Fruit fly (Drosophila melanogaster) whole organism, embryonic: ENCODE data around the gene bab1.

ENCODE experiments used
- BEAF-32 ChIP-seq: fragments of 200-800 bp; sonication (Bioruptor generic); optimal IDR thresholded peaks from 3 replicates; lab custom pipeline; 2017; ENCODE audit warnings: missing biosample characterization, missing genetic modification characterization, mild to moderate bottlenecking, moderate library complexity, missing genetic modification reagents
- C15 ChIP-seq: fragments of 200-800 bp; sonication (Bioruptor generic); IDR thresholded peaks from 3 replicates; pipeline ENCODE4 v1.3.6; 2022; ENCODE audit warnings: missing biosample characterization, missing genetic modification characterization
- CG11723 ChIP-seq: fragments of 200-800 bp; sonication (Bioruptor generic); optimal IDR thresholded peaks from 2 replicates; lab custom pipeline; 2017; ENCODE audit warnings: missing biosample characterization, mild to moderate bottlenecking, missing genetic modification characterization
- CG14441 ChIP-seq: fragments of 200-800 bp; sonication (Bioruptor generic); IDR thresholded peaks from 2 replicates; pipeline ENCODE4 v1.3.6; 2022; ENCODE audit warnings: missing biosample characterization, missing genetic modification characterization
- CG15601 ChIP-seq: fragments of 200-800 bp; sonication (Bioruptor generic); optimal IDR thresholded peaks from 3 replicates; lab custom pipeline; 2019; ENCODE audit warnings: missing biosample characterization, mild to moderate bottlenecking, missing genetic modification characterization, moderate library complexity
- CG1602 ChIP-seq: fragments of 200-800 bp; sonication (Bioruptor generic); optimal IDR thresholded peaks from 3 replicates; lab custom pipeline; 2016; ENCODE audit warnings: missing biosample characterization, missing genetic modification characterization
- CG1792 ChIP-seq: fragments of 200-800 bp; sonication (Bioruptor generic); optimal IDR thresholded peaks from 2 replicates; lab custom pipeline; 2016; ENCODE audit warnings: missing biosample characterization, missing genetic modification characterization
- CG1832 ChIP-seq: fragments of 200-800 bp; sonication (Bioruptor generic); optimal IDR thresholded peaks from 2 replicates; lab custom pipeline; 2017; ENCODE audit warnings: missing biosample characterization, mild to moderate bottlenecking, missing genetic modification characterization, inconsistent platforms
- CG2875 ChIP-seq: fragments of 200-800 bp; sonication (Bioruptor generic); optimal IDR thresholded peaks from 2 replicates; lab custom pipeline; 2017; ENCODE audit warnings: missing biosample characterization, mild to moderate bottlenecking, missing genetic modification characterization, missing genetic modification reagents
- CG32532 ChIP-seq: fragments of 200-800 bp; sonication (Bioruptor generic); IDR thresholded peaks from 2 replicates; pipeline ENCODE4 v1.3.6; 2022; ENCODE audit warnings: missing biosample characterization, missing genetic modification characterization
- CG34376 ChIP-seq: fragments of 200-800 bp; sonication (Bioruptor generic); optimal IDR thresholded peaks from 2 replicates; lab custom pipeline; 2018; ENCODE audit warnings: missing biosample characterization, mild to moderate bottlenecking, missing genetic modification characterization
- CG3995 ChIP-seq: fragments of 200-800 bp; sonication (Bioruptor generic); optimal IDR thresholded peaks from 3 replicates; lab custom pipeline; 2016; ENCODE audit warnings: missing biosample characterization, missing genetic modification characterization
- CG4424 ChIP-seq: fragments of 200-800 bp; sonication (Bioruptor generic); optimal IDR thresholded peaks from 3 replicates; lab custom pipeline; 2016; ENCODE audit warnings: missing biosample characterization, missing genetic modification characterization
- CG5180 ChIP-seq: fragments of 200-800 bp; sonication (Bioruptor generic); optimal IDR thresholded peaks from 3 replicates; lab custom pipeline; 2017; ENCODE audit warnings: missing biosample characterization, missing genetic modification characterization, mild to moderate bottlenecking, moderate library complexity, missing genetic modification reagents
- CG5245 ChIP-seq: fragments of 200-800 bp; sonication (Bioruptor generic); optimal IDR thresholded peaks from 3 replicates; lab custom pipeline; 2016; ENCODE audit warnings: missing biosample characterization, missing genetic modification characterization
- CG7357 ChIP-seq: fragments of 200-800 bp; sonication (Bioruptor generic); IDR thresholded peaks from 3 replicates; pipeline ENCODE4 v1.3.6; 2022; ENCODE audit warnings: missing biosample characterization, missing genetic modification characterization
- CG7372 ChIP-seq: fragments of 200-800 bp; sonication (Bioruptor generic); IDR thresholded peaks from 2 replicates; pipeline ENCODE4 v1.3.6; 2022; ENCODE audit warnings: missing biosample characterization, missing genetic modification characterization
- CG7839 ChIP-seq: fragments of 200-800 bp; sonication (Bioruptor generic); optimal IDR thresholded peaks from 3 replicates; lab custom pipeline; 2018; ENCODE audit warnings: missing biosample characterization, mild to moderate bottlenecking, missing genetic modification characterization, moderate library complexity
- CG8089 ChIP-seq: fragments of 200-800 bp; sonication (Bioruptor generic); optimal IDR thresholded peaks from 3 replicates; lab custom pipeline; 2016; ENCODE audit warnings: missing biosample characterization, missing genetic modification characterization
- CG9215 ChIP-seq: fragments of 200-800 bp; sonication (Bioruptor generic); IDR thresholded peaks from 2 replicates; pipeline ENCODE4 v1.3.6; 2022; ENCODE audit warnings: missing biosample characterization, missing genetic modification characterization
- CG9876 ChIP-seq: fragments of 200-800 bp; sonication (Bioruptor generic); optimal IDR thresholded peaks from 2 replicates; lab custom pipeline; 2016; ENCODE audit warnings: missing biosample characterization, missing genetic modification characterization
- Doc3 ChIP-seq: fragments of 200-800 bp; sonication (Bioruptor generic); IDR thresholded peaks from 3 replicates; pipeline ENCODE4 v1.3.6; 2022; ENCODE audit warnings: missing biosample characterization, missing genetic modification characterization; ENCODE audit not compliant: partially characterized antibody
- Ets65A ChIP-seq: fragments of 200-800 bp; sonication (Bioruptor generic); peaks from one replicate; lab custom pipeline; 2016; ENCODE audit warnings: missing biosample characterization, missing genetic modification characterization
- H15 ChIP-seq: fragments of 200-800 bp; sonication (Bioruptor generic); IDR thresholded peaks from 3 replicates; pipeline ENCODE4 v1.3.6; 2022; ENCODE audit warnings: missing biosample characterization, missing genetic modification characterization
- H2.0 ChIP-seq: fragments of 200-800 bp; sonication (Bioruptor generic); IDR thresholded peaks from 2 replicates; pipeline ENCODE4 v1.3.6; 2022; ENCODE audit warnings: missing biosample characterization, missing genetic modification characterization
- Lhr ChIP-seq: fragments of 200-800 bp; sonication (Bioruptor generic); optimal IDR thresholded peaks from 3 replicates; lab custom pipeline; 2017; ENCODE audit warnings: mild to moderate bottlenecking, missing biosample characterization, missing genetic modification reagents, missing genetic modification characterization
- MTF-1 ChIP-seq: fragments of 200-800 bp; sonication (Bioruptor generic); optimal IDR thresholded peaks from 2 replicates; lab custom pipeline; 2018; ENCODE audit warnings: missing biosample characterization, mild to moderate bottlenecking, missing genetic modification characterization, borderline replicate concordance
- Opbp ChIP-seq: fragments of 200-800 bp; sonication (Bioruptor generic); IDR thresholded peaks from 3 replicates; pipeline ENCODE4 v1.3.6; 2022; ENCODE audit warnings: missing biosample characterization, missing genetic modification characterization; ENCODE audit not compliant: partially characterized antibody
- Ssrp ChIP-seq: fragments of 200-800 bp; sonication (Bioruptor generic); optimal IDR thresholded peaks from 2 replicates; lab custom pipeline; 2018; ENCODE audit warnings: missing biosample characterization, mild to moderate bottlenecking, missing genetic modification characterization, moderate library complexity
- YL-1 ChIP-seq: fragments of 200-800 bp; sonication (Bioruptor generic); optimal IDR thresholded peaks from 3 replicates; lab custom pipeline; 2017; ENCODE audit warnings: missing biosample characterization, mild to moderate bottlenecking, missing genetic modification characterization
- amos ChIP-seq: fragments of 200-800 bp; sonication (Bioruptor generic); IDR thresholded peaks from 2 replicates; pipeline ENCODE4 v1.3.6; 2022; ENCODE audit warnings: missing biosample characterization, missing genetic modification characterization; ENCODE audit not compliant: partially characterized antibody
- ash1 ChIP-seq: fragments of 200-800 bp; sonication (Bioruptor generic); optimal IDR thresholded peaks from 2 replicates; lab custom pipeline; 2018; ENCODE audit warnings: missing biosample characterization, mild to moderate bottlenecking, missing genetic modification characterization
- ato ChIP-seq: fragments of 200-800 bp; sonication (Bioruptor generic); IDR thresholded peaks from 2 replicates; pipeline ENCODE4 v1.3.6; 2022; ENCODE audit warnings: missing biosample characterization, missing genetic modification characterization; ENCODE audit not compliant: partially characterized antibody
- bowl ChIP-seq: fragments of 200-800 bp; sonication (Bioruptor generic); IDR thresholded peaks from 2 replicates; pipeline ENCODE4 v1.3.6; 2022; ENCODE audit warnings: missing biosample characterization, missing genetic modification characterization
- croc ChIP-seq: fragments of 200-800 bp; sonication (Bioruptor generic); conservative IDR thresholded peaks from 3 replicates; pipeline ENCODE4 v1.3.6; 2022; ENCODE audit warnings: missing biosample characterization, missing genetic modification characterization
- gem ChIP-seq: fragments of 200-800 bp; sonication (Bioruptor generic); optimal IDR thresholded peaks from 2 replicates; lab custom pipeline; 2019; ENCODE audit warnings: missing biosample characterization, mild to moderate bottlenecking, missing genetic modification characterization, moderate library complexity
- grau ChIP-seq: fragments of 200-800 bp; optimal IDR thresholded peaks from 3 replicates; lab custom pipeline; 2019; ENCODE audit warnings: missing biosample characterization, mild to moderate bottlenecking, missing genetic modification characterization, moderate library complexity
- hbn ChIP-seq: fragments of 200-800 bp; sonication (Bioruptor generic); IDR thresholded peaks from 2 replicates; pipeline ENCODE4 v1.3.6; 2022; ENCODE audit warnings: missing biosample characterization, missing genetic modification characterization; ENCODE audit not compliant: partially characterized antibody
- ind ChIP-seq: fragments of 200-800 bp; sonication (Bioruptor generic); optimal IDR thresholded peaks from 3 replicates; lab custom pipeline; 2016; ENCODE audit warnings: missing biosample characterization, missing genetic modification characterization
- inv ChIP-seq: fragments of 200-800 bp; sonication (Bioruptor generic); IDR thresholded peaks from 2 replicates; pipeline ENCODE4 v1.3.6; 2022; ENCODE audit warnings: missing biosample characterization, missing genetic modification characterization; ENCODE audit not compliant: partially characterized antibody
- maf-S ChIP-seq: fragments of 200-800 bp; sonication (Bioruptor generic); optimal IDR thresholded peaks from 2 replicates; lab custom pipeline; 2016; ENCODE audit warnings: missing biosample characterization, missing genetic modification characterization
- mirr ChIP-seq: fragments of 200-800 bp; sonication (Bioruptor generic); optimal IDR thresholded peaks from 3 replicates; lab custom pipeline; 2018; ENCODE audit warnings: missing biosample characterization, mild to moderate bottlenecking, missing genetic modification characterization
- mld ChIP-seq: fragments of 200-800 bp; sonication (Bioruptor generic); IDR thresholded peaks from 3 replicates; pipeline ENCODE4 v1.3.6; 2022; ENCODE audit warnings: missing biosample characterization, missing genetic modification characterization; ENCODE audit not compliant: partially characterized antibody
- nmo ChIP-seq: fragments of 200-800 bp; sonication (Bioruptor generic); optimal IDR thresholded peaks from 2 replicates; lab custom pipeline; 2018; ENCODE audit warnings: missing biosample characterization, mild to moderate bottlenecking, missing genetic modification characterization, moderate library complexity
- prd ChIP-seq, 3 experiments: fragments of >200 bp in 2 of 3; fragments of 200-800 bp in 1 of 3; sonication (Bioruptor generic) in 1 of 3; optimal IDR thresholded peaks in 2 of 3; IDR thresholded peaks in 1 of 3; 2 replicates in 2 of 3; 3 replicates in 1 of 3; pipeline versions ENCODE4 v1.3.6 to Lab custom; 2017 to 2022; ENCODE audit warnings: missing biosample characterization in 1 of 3, missing genetic modification characterization in 1 of 3
- pros ChIP-seq: fragments of 200-800 bp; sonication (Bioruptor generic); optimal IDR thresholded peaks from 3 replicates; lab custom pipeline; 2019; ENCODE audit warnings: missing biosample characterization, mild to moderate bottlenecking, missing genetic modification characterization, moderate library complexity
- ro ChIP-seq: fragments of 200-800 bp; sonication (Bioruptor generic); IDR thresholded peaks from 2 replicates; pipeline ENCODE4 v1.3.6; 2022; ENCODE audit warnings: missing biosample characterization, missing genetic modification characterization
- unc-4 ChIP-seq: fragments of 200-800 bp; sonication (Bioruptor generic); IDR thresholded peaks from 2 replicates; pipeline ENCODE4 v1.3.6; 2022; ENCODE audit warnings: missing biosample characterization, missing genetic modification characterization; ENCODE audit not compliant: partially characterized antibody

bab1 gene

DNA sequence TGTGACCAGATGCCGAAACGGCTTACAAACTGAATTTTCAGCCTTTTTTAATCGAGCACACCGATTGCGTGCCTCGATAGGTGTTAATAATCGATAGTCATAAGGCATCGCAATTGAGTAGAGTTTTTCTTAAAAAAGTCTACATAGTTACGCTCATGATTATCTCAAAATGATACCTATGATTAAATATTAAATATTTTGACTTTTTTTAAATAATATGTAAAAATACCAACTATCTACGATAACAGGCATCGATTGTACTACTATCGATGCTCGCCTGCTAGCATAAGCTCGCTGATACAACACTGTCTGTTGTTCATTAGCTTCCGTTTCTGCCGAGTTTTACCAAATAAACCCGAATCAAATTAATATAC, 66.0 kb downstream of the bab1 start (continued):
- TF ChIP-seq CG7372 (GFP tag; lab: Robert Waterston, UW) (0 out of 2 replicates have a peak, but pooled peaks have one; percentile 24), BEAF-32 (GFP tag; lab: Kevin White, UChicago) (peak; percentile 75), CG7839 (peak; percentile 56), YL-1 (peak; percentile 76), CG14441 (GFP tag; lab: Robert Waterston, UW) (0 out of 2 replicates have a peak, but pooled peaks have one; percentile 24), bowl (0 out of 2 replicates have a peak, but pooled peaks have one; percentile 25), CG5180 (GFP tag; lab: Kevin White, UChicago) (peak; percentile 20), unc-4 (GFP tag; lab: Robert Waterston, UW) (peak; percentile 90), gem (tag; lab: Kevin White, UChicago) (peak; percentile 11), CG2875 (GFP tag; lab: Kevin White, UChicago) (no peak), H2.0 (peak; percentile 36; the same call in 1 of the 2 replicates), amos (peak; percentile 66), mld (GFP tag; lab: Robert Waterston, UW) (peak; percentile 72), croc (GFP tag; lab: Robert Waterston, UW) (peak; percentile 15; the same call in 1 of the 3 replicates), CG5245 (GFP tag; lab: Kevin White, UChicago) (no peak), ro (GFP tag; lab: Robert Waterston, UW) (no peak), maf-S (GFP tag; lab: Kevin White, UChicago) (no peak), MTF-1 (GFP tag; lab: Kevin White, UChicago) (peak; percentile 77), CG32532 (GFP tag; lab: Robert Waterston, UW) (peak; percentile 77), CG4424 (peak; percentile 44), CG9876 (GFP tag; lab: Kevin White, UChicago) (no peak), CG1832 (GFP tag; lab: Kevin White, UChicago) (no peak), CG1602 (GFP tag; lab: Kevin White, UChicago) (no peak), CG8089 (GFP tag; lab: Kevin White, UChicago) (no peak), prd (optimal IDR thresholded peaks at IDR 0.05; lab: Kevin White, UChicago) (no peak), prd (GFP tag; IDR thresholded peaks at IDR 0.05; lab: Robert Waterston, UW) (0 out of 3 replicates have a peak, but pooled peaks have one; percentile 19), grau (tag; lab: Kevin White, UChicago) (peak; percentile 49), CG7357 (GFP tag; lab: Robert Waterston, UW) (no peak), pros (GFP tag; lab: Kevin White, UChicago) (no peak), nmo (GFP tag; lab: Kevin White, UChicago) (peak; percentile 51), CG34376 (GFP tag; lab: Kevin White, UChicago) (peak; percentile 34), Ets65A (GFP tag; lab: Kevin White, UChicago) (peak; percentile 16), Lhr (GFP tag; lab: Kevin White, UChicago) (peak; percentile 46), CG3995 (GFP tag; lab: Kevin White, UChicago) (peak; percentile 37), inv (peak; percentile 68), CG1792 (GFP tag; lab: Kevin White, UChicago) (no peak), Doc3 (GFP tag; lab: Robert Waterston, UW) (peak; percentile 82), ato (GFP tag; lab: Robert Waterston, UW) (peak; percentile 76), ash1 (peak; percentile 17), C15 (GFP tag; lab: Robert Waterston, UW) (0 out of 3 replicates have a peak, but pooled peaks have one; percentile 23), Ssrp (tag; lab: Kevin White, UChicago) (no peak), CG11723 (GFP tag; lab: Kevin White, UChicago) (no peak), hbn (GFP tag; lab: Robert Waterston, UW) (peak; percentile 79), CG9215 (peak; percentile 31; the same call in 1 of the 2 replicates), mirr (GFP tag; lab: Kevin White, UChicago) (peak; percentile 60), Opbp (GFP tag; lab: Robert Waterston, UW) (peak; percentile 73), H15 (GFP tag; lab: Robert Waterston, UW) (0 out of 3 replicates have a peak, but pooled peaks have one; percentile 32), ind (no peak), CG15601 (tag; lab: Kevin White, UChicago) (peak; percentile 26)
